Worm (Caenorhabditis elegans) whole organism, L4 larva: ENCODE results near the gene alg-4.

Source experiments
- F26F4.8 ChIP-seq: fragments of 200-800 bp; sonication (Bioruptor generic); conservative IDR thresholded peaks from 2 replicates; pipeline ENCODE4 v1.3.6; 2022; ENCODE audit warnings: missing genetic modification characterization, missing compliant biosample characterization
- F37D6.2 ChIP-seq: sonication (generic microtip); optimal IDR thresholded peaks from 2 replicates; lab custom pipeline; 2016; ENCODE audit warnings: mild to moderate bottlenecking, missing genetic modification characterization, missing compliant biosample characterization
- ama-1 ChIP-seq: fragments of 150-350 bp; optimal IDR thresholded peaks from 2 replicates; lab custom pipeline; 2014; ENCODE audit warnings: inconsistent platforms, mixed read lengths
- ceh-28 ChIP-seq: fragments of 150-350 bp; optimal IDR thresholded peaks from 2 replicates; lab custom pipeline; 2014; ENCODE audit warnings: missing biosample characterization, missing genetic modification reagents, missing genetic modification characterization
- cey-2 ChIP-seq: sonication (generic microtip); optimal IDR thresholded peaks from 3 replicates; lab custom pipeline; 2017; ENCODE audit warnings: missing genetic modification characterization, mild to moderate bottlenecking, missing compliant biosample characterization, antibody characterized with exemption, borderline replicate concordance; ENCODE audit not compliant: insufficient read depth
- daf-16 ChIP-seq, 3 experiments: sonication (generic microtip); optimal IDR thresholded peaks; 2 replicates each; lab custom pipeline; 2016 to 2017; ENCODE audit warnings: missing genetic modification characterization in 3 of 3, missing genetic modification reagents in 3 of 3, mild to moderate bottlenecking in 2 of 3, missing compliant biosample characterization in 2 of 3, missing biosample characterization in 1 of 3, moderate library complexity in 1 of 3
- daf-8 ChIP-seq: fragments of 200-800 bp; sonication (Bioruptor generic); IDR thresholded peaks from 2 replicates; pipeline ENCODE4 v1.3.6; 2022; ENCODE audit warnings: missing genetic modification characterization, missing compliant biosample characterization
- dmd-6 ChIP-seq: fragments of 200-800 bp; sonication (Bioruptor generic); IDR thresholded peaks from 2 replicates; pipeline ENCODE4 v1.3.6; 2022; ENCODE audit warnings: missing genetic modification reagents, missing genetic modification characterization, missing compliant biosample characterization
- dmd-9 ChIP-seq: fragments of 200-800 bp; sonication (Bioruptor generic); IDR thresholded peaks from 2 replicates; pipeline ENCODE4 v1.3.6; 2022; ENCODE audit warnings: missing genetic modification reagents, missing genetic modification characterization, missing compliant biosample characterization
- dpl-1 ChIP-seq: fragments of 150-350 bp; optimal IDR thresholded peaks from 2 replicates; lab custom pipeline; 2014; ENCODE audit warnings: missing biosample characterization, missing genetic modification reagents, missing genetic modification characterization
- dve-1 ChIP-seq: sonication (generic microtip); optimal IDR thresholded peaks from 2 replicates; lab custom pipeline; 2017; ENCODE audit warnings: antibody characterized with exemption, mild to moderate bottlenecking, missing genetic modification characterization, missing compliant biosample characterization; ENCODE audit not compliant: insufficient read depth
- fkh-10 ChIP-seq: fragments of 150-350 bp; optimal IDR thresholded peaks from 2 replicates; lab custom pipeline; 2014; ENCODE audit warnings: missing biosample characterization, missing genetic modification reagents, missing genetic modification characterization
- fos-1 ChIP-seq: fragments of 150-350 bp; optimal IDR thresholded peaks from 2 replicates; lab custom pipeline; 2014; ENCODE audit warnings: missing biosample characterization, missing genetic modification characterization
- hlh-11 ChIP-seq: fragments of 200-800 bp; sonication (Bioruptor generic); optimal IDR thresholded peaks from 2 replicates; lab custom pipeline; 2018; ENCODE audit warnings: mild to moderate bottlenecking, missing genetic modification characterization, missing compliant biosample characterization
- hlh-30 ChIP-seq: sonication (generic microtip); optimal IDR thresholded peaks from 2 replicates; lab custom pipeline; 2017; ENCODE audit warnings: antibody characterized with exemption, mild to moderate bottlenecking, missing genetic modification characterization, missing compliant biosample characterization; ENCODE audit not compliant: insufficient read depth
- lin-1 ChIP-seq: fragments of 200-800 bp; sonication (Bioruptor generic); IDR thresholded peaks from 2 replicates; pipeline ENCODE4 v1.3.6; 2022; ENCODE audit warnings: missing genetic modification reagents, missing genetic modification characterization, missing compliant biosample characterization
- lin-15B ChIP-seq: fragments of 150-350 bp; sonication (generic microtip); optimal IDR thresholded peaks from 3 replicates; lab custom pipeline; 2014; ENCODE audit warnings: missing biosample characterization, missing genetic modification characterization
- lir-3 ChIP-seq: sonication (generic microtip); optimal IDR thresholded peaks from 2 replicates; lab custom pipeline; 2016; ENCODE audit warnings: mild to moderate bottlenecking, missing genetic modification characterization, missing compliant biosample characterization
- lsy-2 ChIP-seq, 2 experiments: fragments of 150-350 bp in 1 of 2; sonication (generic microtip) in 1 of 2; optimal IDR thresholded peaks; 2 replicates each; lab custom pipeline; 2014 to 2017; ENCODE audit warnings: missing biosample characterization in 2 of 2, missing genetic modification characterization in 2 of 2
- madf-5 ChIP-seq, 2 experiments: fragments of 200-800 bp; sonication (Bioruptor generic); IDR thresholded peaks; 2 replicates each; pipeline ENCODE4 v1.3.6; 2022; ENCODE audit warnings: missing compliant biosample characterization in 2 of 2, missing genetic modification characterization in 2 of 2
- mxl-3 ChIP-seq: fragments of 200-800 bp; sonication (Bioruptor generic); optimal IDR thresholded peaks from 2 replicates; lab custom pipeline; 2018; ENCODE audit warnings: mild to moderate bottlenecking, missing genetic modification characterization, missing compliant biosample characterization
- nhr-10 ChIP-seq: fragments of 150-350 bp; optimal IDR thresholded peaks from 2 replicates; lab custom pipeline; 2014; ENCODE audit warnings: missing biosample characterization, missing genetic modification characterization
- nhr-25 ChIP-seq: sonication (generic microtip); optimal IDR thresholded peaks from 2 replicates; lab custom pipeline; 2017; ENCODE audit warnings: missing genetic modification characterization, mild to moderate bottlenecking, missing compliant biosample characterization, antibody characterized with exemption, moderate library complexity, borderline replicate concordance; ENCODE audit not compliant: insufficient read depth
- nhr-28 ChIP-seq: fragments of 150-350 bp; optimal IDR thresholded peaks from 2 replicates; lab custom pipeline; 2014; ENCODE audit warnings: missing biosample characterization, missing genetic modification characterization
- nhr-77 ChIP-seq: fragments of 150-350 bp; optimal IDR thresholded peaks from 2 replicates; lab custom pipeline; 2014; ENCODE audit warnings: missing biosample characterization, missing genetic modification characterization
- pha-4 ChIP-seq, 2 experiments: fragments of 150-350 bp in 1 of 2; fragments of 200-800 bp in 1 of 2; sonication (Bioruptor generic) in 1 of 2; IDR thresholded peaks in 1 of 2; optimal IDR thresholded peaks in 1 of 2; 2 replicates each; pipeline versions ENCODE4 v1.3.6 to Lab custom; 2014 to 2022; ENCODE audit warnings: missing genetic modification characterization in 2 of 2, missing genetic modification reagents in 2 of 2, missing biosample characterization in 1 of 2, missing compliant biosample characterization in 1 of 2
- pqm-1 ChIP-seq: sonication (generic microtip); optimal IDR thresholded peaks from 2 replicates; lab custom pipeline; 2017; ENCODE audit warnings: missing biosample characterization, missing genetic modification characterization
- snpc-4 ChIP-seq: fragments of 150-350 bp; optimal IDR thresholded peaks from 2 replicates; lab custom pipeline; 2014; ENCODE audit warnings: missing biosample characterization, missing genetic modification characterization
- tag-97 ChIP-seq: fragments of 200-800 bp; sonication (Bioruptor generic); IDR thresholded peaks from 2 replicates; pipeline ENCODE4 v1.3.6; 2022; ENCODE audit warnings: missing genetic modification characterization, missing compliant biosample characterization
- zag-1 ChIP-seq: fragments of 150-350 bp; optimal IDR thresholded peaks from 2 replicates; lab custom pipeline; 2014; ENCODE audit warnings: missing biosample characterization, missing genetic modification characterization
- zfp-3 ChIP-seq: fragments of 200-800 bp; sonication (Bioruptor generic); conservative IDR thresholded peaks from 2 replicates; pipeline ENCODE4 v1.3.6; 2022; ENCODE audit warnings: missing genetic modification reagents, missing genetic modification characterization, missing compliant biosample characterization

The alg-4 gene

DNA sequence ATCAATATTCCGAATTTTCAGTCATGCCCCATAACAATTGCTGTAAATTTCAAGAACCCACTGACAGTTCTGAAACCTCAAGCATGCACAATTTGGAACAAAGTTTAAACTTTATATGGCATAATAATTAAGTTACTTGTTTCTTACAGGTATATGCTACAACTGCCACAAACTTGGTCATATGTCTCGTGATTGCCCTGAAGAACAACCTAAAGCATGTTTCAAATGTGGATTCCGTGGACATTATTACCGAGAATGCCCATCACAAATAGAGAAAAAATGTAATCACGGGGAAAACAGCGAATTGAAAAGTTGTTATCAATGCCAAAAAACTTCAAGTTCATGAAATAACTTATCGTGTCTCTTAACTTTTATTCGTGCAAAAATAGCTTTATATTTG lies 21.8 kb upstream of the alg-4 start (continued):
- TF ChIP-seq nhr-10 (tag; lab: Kevin White, UChicago) (no peak), mxl-3 (GFP tag; lab: Kevin White, UChicago) (no peak), fkh-10 (GFP tag; lab: Kevin White, UChicago) (no peak), lir-3 (no peak), ama-1 (lab: Kevin White, UChicago) (no peak), lin-15B (tag; lab: Kevin White, UChicago) (no peak), daf-8 (GFP tag; lab: Robert Waterston, UW) (no peak), madf-5 (GFP tag; IDR thresholded peaks at IDR 0.05; lab: Robert Waterston, UW) (no peak), fos-1 (tag; lab: Kevin White, UChicago) (no peak)
- TF ChIP-seq, all 104 proteins: peak for 8

DNA sequence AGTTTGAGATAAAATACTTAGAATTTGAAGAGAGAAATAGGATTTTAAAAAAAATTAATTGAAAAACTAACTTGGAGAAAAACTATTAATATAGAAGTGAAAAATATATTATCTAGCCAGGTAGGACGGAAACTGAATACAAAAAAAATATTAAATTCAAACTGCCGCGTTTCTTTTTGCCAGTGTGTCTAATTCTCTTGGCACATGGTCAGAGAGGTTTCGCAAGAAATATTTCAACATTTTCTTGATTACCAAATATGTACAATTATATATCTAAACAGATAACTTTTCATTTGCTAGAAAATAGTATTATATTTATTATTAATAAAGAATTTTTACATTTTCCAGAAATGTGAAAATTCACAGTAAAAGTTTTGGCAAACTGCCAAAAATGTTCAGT lies 21.3 kb upstream of the alg-4 start:
- no peak for TF ChIP-seq zag-1
- TF ChIP-seq hlh-30 (tag; lab: Kevin White, UChicago) = peak; percentile 39
- peak in 1 of 2 experiments; percentile 6 for TF ChIP-seq lsy-2 (tag; optimal IDR thresholded peaks at IDR 0.05; lab: Kevin White, UChicago)
- TF ChIP-seq dpl-1 (GFP tag; lab: Kevin White, UChicago) = peak; percentile 55
- TF ChIP-seq tag-97 = no peak
- TF ChIP-seq daf-16 (GFP tag; optimal IDR thresholded peaks at IDR 0.05; lab: Kevin White, UChicago) = no peak
- TF ChIP-seq daf-16 (tag; optimal IDR thresholded peaks at IDR 0.05; lab: Kevin White, UChicago) = peak; percentile 19
- no peak for TF ChIP-seq nhr-28 (tag; lab: Kevin White, UChicago)

DNA sequence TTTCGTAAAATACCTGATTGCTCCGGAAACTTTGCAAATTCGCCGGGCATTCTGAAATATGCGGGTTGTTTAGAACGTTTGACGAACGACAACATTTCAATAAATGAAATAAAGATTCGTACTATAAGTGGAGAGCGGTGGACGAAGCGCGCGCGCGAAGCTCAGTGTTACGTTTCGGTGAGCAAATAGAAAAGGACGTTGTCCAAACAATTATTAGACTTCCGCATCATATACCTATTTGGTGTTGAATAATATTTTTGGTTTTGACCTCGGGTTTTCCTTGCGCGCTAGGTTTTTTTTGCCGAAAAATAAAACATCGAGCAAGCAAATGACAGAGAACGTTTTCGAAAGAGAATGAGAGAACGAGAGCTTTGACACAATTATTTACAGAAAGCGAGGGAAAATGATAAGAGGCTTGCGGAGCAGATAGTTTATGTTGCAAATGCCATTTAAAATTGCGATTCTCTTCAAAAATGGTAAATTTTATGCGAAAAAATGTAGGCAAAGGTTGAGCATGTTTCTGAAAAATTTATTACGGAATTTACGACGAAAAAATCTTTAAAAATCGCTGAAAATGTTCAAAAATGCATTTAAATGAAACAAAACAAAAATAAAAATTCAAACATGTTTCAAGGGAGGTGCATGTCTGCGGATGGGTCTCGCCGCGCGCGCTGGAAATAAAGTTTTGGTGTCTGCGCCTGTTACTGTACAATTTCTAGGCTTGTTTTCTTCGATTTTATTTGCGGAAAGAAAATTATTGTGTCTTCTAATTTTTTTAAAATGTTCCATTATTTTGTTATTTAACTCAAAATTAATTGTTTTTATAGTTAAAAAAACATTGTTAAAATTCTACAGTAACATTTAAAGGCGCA lies 19.6 kb upstream of the alg-4 start, which contains the start of the genes cyld-1 and F40F12.9:
Gene cyld-1 (minus strand): TSS at position 51 of the 872 bp plus-strand sequence.
Gene F40F12.9 (plus strand): TSS at position 721 of the 872 bp plus-strand sequence.
- TF ChIP-seq dmd-6 (peak; percentile 48; the same call in 1 of the 2 replicates), snpc-4 (tag; lab: Kevin White, UChicago) (no peak), pha-4 (GFP tag; IDR thresholded peaks at IDR 0.05; lab: Robert Waterston, UW) (no peak), pha-4 (tag; optimal IDR thresholded peaks at IDR 0.05; lab: Kevin White, UChicago) (peak; percentile 62), daf-16 (GFP tag; optimal IDR thresholded peaks at IDR 0.05; lab: Kevin White, UChicago) (no peak), daf-16 (tag; optimal IDR thresholded peaks at IDR 0.05; lab: Kevin White, UChicago) (peak; percentile 51), F26F4.8 (GFP tag; lab: Robert Waterston, UW) (no peak), dve-1 (peak; percentile 1), zfp-3 (no peak), lin-1 (GFP tag; lab: Robert Waterston, UW) (no peak), hlh-11 (peak; percentile 9), pqm-1 (tag; lab: Kevin White, UChicago) (peak; percentile 54), nhr-77 (peak; percentile 15), zag-1 (no peak)

DNA sequence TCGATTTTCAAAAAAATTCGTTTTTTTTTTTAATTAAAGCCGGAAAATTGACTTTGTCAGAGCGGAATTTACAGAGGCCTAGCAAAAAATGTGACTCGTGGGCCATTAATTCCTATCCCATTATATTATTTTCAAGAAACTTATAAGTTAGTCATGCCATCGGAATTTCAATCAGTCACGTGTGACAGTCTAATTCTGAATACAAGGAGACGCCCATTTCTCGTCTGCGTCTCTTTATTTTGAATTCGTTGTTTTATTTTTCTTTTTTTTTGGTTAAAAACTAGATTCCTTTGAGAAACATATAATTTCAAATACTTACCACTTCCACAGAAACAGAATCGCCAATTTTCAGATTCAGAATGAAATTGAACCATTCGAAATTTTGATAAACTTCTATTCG lies 17.5 kb upstream of the alg-4 start:
- no peak for TF ChIP-seq fkh-10 (GFP tag; lab: Kevin White, UChicago)
- no peak for TF ChIP-seq dpl-1 (GFP tag; lab: Kevin White, UChicago)
- no peak for TF ChIP-seq ceh-28
- peak; percentile 7 for TF ChIP-seq hlh-30 (tag; lab: Kevin White, UChicago)
- no peak for TF ChIP-seq F37D6.2 (tag; lab: Kevin White, UChicago)
- TF ChIP-seq dve-1 = peak; percentile 2
- TF ChIP-seq nhr-77 = no peak
- TF ChIP-seq nhr-25 (tag; lab: Kevin White, UChicago) = no peak
- TF ChIP-seq dmd-9 (GFP tag; lab: Robert Waterston, UW) = no peak
- TF ChIP-seq cey-2 (tag; lab: Kevin White, UChicago) = no peak
